Fruit fly (Drosophila melanogaster): Measurements from ENCODE around the gene CG16711.
A peak's percentile ranks its signal among the peaks of the same experiment; 100 is the strongest.

Gene CG16711

dm6 chr3L:9694169-9694866 is 9.8 kb upstream of the CG16711 start (continued):
- TF ChIP-seq slp2 (GFP tag; optimal IDR thresholded peaks at IDR 0.05) (no peak), CG4617 (GFP tag; optimal IDR thresholded peaks at IDR 0.05; ENCODE audit: borderline replicate concordance) (no peak), HLHmδ (GFP tag; optimal IDR thresholded peaks at IDR 0.05) (no peak), Usf (GFP tag; optimal IDR thresholded peaks at IDR 0.05) (no peak), CG13287 (GFP tag; IDR thresholded peaks at IDR 0.05; ENCODE audit: partially characterized antibody) (peak; percentile 49; the same call in 1 of the 2 replicates), CG9876 (GFP tag; optimal IDR thresholded peaks at IDR 0.05) (no peak), Dfd (GFP tag; optimal IDR thresholded peaks at IDR 0.05) (no peak), CG7357 (GFP tag; IDR thresholded peaks at IDR 0.05) (no peak), CG1529 (GFP tag; optimal IDR thresholded peaks at IDR 0.05) (no peak), tx (GFP tag; optimal IDR thresholded peaks at IDR 0.05) (no peak), CG4404 (GFP tag; IDR thresholded peaks at IDR 0.05) (no peak), crp (GFP tag; optimal IDR thresholded peaks at IDR 0.05) (no peak), danr (GFP tag; IDR thresholded peaks at IDR 0.05) (no peak), scrt (GFP tag; optimal IDR thresholded peaks at IDR 0.05) (peak; percentile 6), Optix (GFP tag; IDR thresholded peaks at IDR 0.05) (no peak), Trl (optimal IDR thresholded peaks at IDR 0.05) (peak; percentile 91 to 98), Trl (GFP tag; optimal IDR thresholded peaks at IDR 0.05) (no peak), sqz (GFP tag; optimal IDR thresholded peaks at IDR 0.05) (peak; percentile 49), lov (optimal IDR thresholded peaks at IDR 0.05) (no peak), lov (GFP tag; IDR thresholded peaks at IDR 0.05) (no peak), CG4328 (GFP tag; optimal IDR thresholded peaks at IDR 0.05) (no peak), Dbx (GFP tag; IDR thresholded peaks at IDR 0.05) (peak; percentile 37; the same call in 1 of the 3 replicates), CrebB (tag; optimal IDR thresholded peaks at IDR 0.05) (no peak), CG6813 (GFP tag; optimal IDR thresholded peaks at IDR 0.05) (peak; percentile 13), Nf-YC (tag; optimal IDR thresholded peaks at IDR 0.05) (no peak), Sox102F (GFP tag; optimal IDR thresholded peaks at IDR 0.05) (no peak), fd96Cb (tag; optimal IDR thresholded peaks at IDR 0.05) (no peak), CG17385 (GFP tag; optimal IDR thresholded peaks at IDR 0.05) (no peak), CoRest (tag; optimal IDR thresholded peaks at IDR 0.05) (no peak), zen2 (GFP tag; IDR thresholded peaks at IDR 0.05; ENCODE audit: partially characterized antibody) (peak; percentile 49; the same call in 1 of the 3 replicates), so (GFP tag; IDR thresholded peaks at IDR 0.05) (no peak), Hmr (GFP tag; optimal IDR thresholded peaks at IDR 0.05) (no peak), dimm (GFP tag; IDR thresholded peaks at IDR 0.05) (no peak), ase (GFP tag; IDR thresholded peaks at IDR 0.05) (no peak), CG6175 (GFP tag; IDR thresholded peaks at IDR 0.05) (no peak), zen (tag; optimal IDR thresholded peaks at IDR 0.05) (no peak), Aef1 (GFP tag; IDR thresholded peaks at IDR 0.05) (no peak), chn (GFP tag; optimal IDR thresholded peaks at IDR 0.05) (no peak), CG42726 (GFP tag; IDR thresholded peaks at IDR 0.05; ENCODE audit: partially characterized antibody) (no peak), CG15269 (tag; optimal IDR thresholded peaks at IDR 0.05) (no peak), Deaf1 (tag; optimal IDR thresholded peaks at IDR 0.05) (no peak), usp (GFP tag; optimal IDR thresholded peaks at IDR 0.05) (no peak), Sin3A (optimal IDR thresholded peaks at IDR 0.05) (no peak), Hsf (GFP tag; optimal IDR thresholded peaks at IDR 0.05) (no peak), CG11504 (tag; optimal IDR thresholded peaks at IDR 0.05) (no peak), seq (GFP tag; IDR thresholded peaks at IDR 0.05) (peak; percentile 49; the same call in 1 of the 2 replicates), Atf3 (GFP tag; optimal IDR thresholded peaks at IDR 0.05) (no peak), Fer2 (tag; optimal IDR thresholded peaks at IDR 0.05) (no peak), mirr (GFP tag; optimal IDR thresholded peaks at IDR 0.05) (peak; percentile 40), B-H1 (GFP tag; IDR thresholded peaks at IDR 0.05) (no peak), sob (GFP tag; IDR thresholded peaks at IDR 0.05) (no peak)

All from whole organism, embryonic.